Fruit fly (Drosophila melanogaster): ENCODE measurements around the gene CG7632.
A peak's percentile ranks its signal among the peaks of the same experiment; 100 is the strongest.

- TF ChIP-seq twi (tag; optimal IDR thresholded peaks at IDR 0.05), result no peak
- no peak for TF ChIP-seq CG16813 (GFP tag; IDR thresholded peaks at IDR 0.05; ENCODE audit: partially characterized antibody)
- no peak for TF ChIP-seq exex (tag; optimal IDR thresholded peaks at IDR 0.05)
- TF ChIP-seq otp (GFP tag; IDR thresholded peaks at IDR 0.05), result no peak
- no peak for TF ChIP-seq CG10274 (GFP tag; optimal IDR thresholded peaks at IDR 0.05)
- no peak for TF ChIP-seq CG30403 (GFP tag; optimal IDR thresholded peaks at IDR 0.05)
- TF ChIP-seq emc (GFP tag; optimal IDR thresholded peaks at IDR 0.05), result no peak
- TF ChIP-seq ken (GFP tag; IDR thresholded peaks at IDR 0.05), result no peak
- TF ChIP-seq sr (GFP tag; IDR thresholded peaks at IDR 0.05), result no peak
- TF ChIP-seq CG31365 (tag; optimal IDR thresholded peaks at IDR 0.05), result no peak
- no peak for TF ChIP-seq CG43689 (GFP tag; IDR thresholded peaks at IDR 0.05)
- TF ChIP-seq lola (GFP tag; optimal IDR thresholded peaks at IDR 0.05), result peak in 1 of 3 experiments; percentile 49
- no peak for TF ChIP-seq Sin3A (optimal IDR thresholded peaks at IDR 0.05)
- no peak for TF ChIP-seq eyg (GFP tag; optimal IDR thresholded peaks at IDR 0.05)
Measured at dm6 chr3L:21294202-21294601, 10.3 kb upstream of the CG7632 start, which contains the start of gene Cpr78Cb.
